Fruit fly (Drosophila melanogaster) whole organism, embryonic: ENCODE data around the gene CG5225.
A peak's percentile ranks its signal among the peaks of the same experiment; 100 is the strongest.

Experiments
- Antp ChIP-seq: fragments of 200-800 bp; sonication (Bioruptor generic); optimal IDR thresholded peaks from 3 replicates; lab custom pipeline; 2016; ENCODE audit warnings: missing biosample characterization, missing genetic modification characterization
- CG10274 ChIP-seq: fragments of 200-800 bp; sonication (Bioruptor generic); optimal IDR thresholded peaks from 3 replicates; lab custom pipeline; 2017; ENCODE audit warnings: missing biosample characterization, mild to moderate bottlenecking, missing genetic modification characterization
- CG10321 ChIP-seq: fragments of 200-800 bp; sonication (Bioruptor generic); IDR thresholded peaks from 2 replicates; pipeline ENCODE4 v1.3.6; 2022; ENCODE audit warnings: missing biosample characterization, missing genetic modification characterization
- CG10543 ChIP-seq: fragments of 200-800 bp; sonication (Bioruptor generic); optimal IDR thresholded peaks from 3 replicates; lab custom pipeline; 2017; ENCODE audit warnings: missing biosample characterization, mild to moderate bottlenecking, missing genetic modification characterization, moderate library complexity
- CG11247 ChIP-seq: fragments of 200-800 bp; sonication (Bioruptor generic); IDR thresholded peaks from 2 replicates; pipeline ENCODE4 v1.3.6; 2022; ENCODE audit warnings: missing biosample characterization, missing genetic modification characterization
- CG14441 ChIP-seq: fragments of 200-800 bp; sonication (Bioruptor generic); IDR thresholded peaks from 2 replicates; pipeline ENCODE4 v1.3.6; 2022; ENCODE audit warnings: missing biosample characterization, missing genetic modification characterization
- CG4707 ChIP-seq: fragments of 200-800 bp; sonication (Bioruptor generic); optimal IDR thresholded peaks from 2 replicates; lab custom pipeline; 2018; ENCODE audit warnings: missing biosample characterization, mild to moderate bottlenecking, missing genetic modification characterization, moderate library complexity
- CG5180 ChIP-seq: fragments of 200-800 bp; sonication (Bioruptor generic); optimal IDR thresholded peaks from 3 replicates; lab custom pipeline; 2017; ENCODE audit warnings: missing biosample characterization, missing genetic modification characterization, mild to moderate bottlenecking, moderate library complexity, missing genetic modification reagents
- CG6175 ChIP-seq: fragments of 200-800 bp; sonication (Bioruptor generic); IDR thresholded peaks from 3 replicates; pipeline ENCODE4 v1.3.6; 2022; ENCODE audit warnings: missing biosample characterization, missing genetic modification characterization
- CG6813 ChIP-seq: fragments of 200-800 bp; sonication (Bioruptor generic); optimal IDR thresholded peaks from 2 replicates; lab custom pipeline; 2017; ENCODE audit warnings: missing biosample characterization, missing genetic modification characterization, mild to moderate bottlenecking, moderate library complexity, missing genetic modification reagents
- CG8290 ChIP-seq, 3 experiments: fragments of 200-800 bp; sonication (Bioruptor generic); optimal IDR thresholded peaks; 2 replicates each; lab custom pipeline; 2016 to 2019; ENCODE audit warnings: missing biosample characterization in 3 of 3, missing genetic modification characterization in 3 of 3, mild to moderate bottlenecking in 2 of 3, moderate library complexity in 1 of 3
- Camta ChIP-seq: fragments of 200-800 bp; sonication (Bioruptor generic); optimal IDR thresholded peaks from 2 replicates; lab custom pipeline; 2016; ENCODE audit warnings: missing biosample characterization, missing genetic modification characterization
- Dip2 ChIP-seq: fragments of 200-800 bp; sonication (Bioruptor generic); IDR thresholded peaks from 2 replicates; pipeline ENCODE4 v1.3.6; 2022; ENCODE audit warnings: missing biosample characterization, missing genetic modification characterization
- Dp ChIP-seq: fragments of 200-800 bp; sonication (Bioruptor generic); optimal IDR thresholded peaks from 2 replicates; lab custom pipeline; 2018; ENCODE audit warnings: missing biosample characterization, mild to moderate bottlenecking, missing genetic modification characterization, moderate library complexity
- H15 ChIP-seq: fragments of 200-800 bp; sonication (Bioruptor generic); IDR thresholded peaks from 3 replicates; pipeline ENCODE4 v1.3.6; 2022; ENCODE audit warnings: missing biosample characterization, missing genetic modification characterization
- HLH3B ChIP-seq: fragments of 200-800 bp; sonication (Bioruptor generic); IDR thresholded peaks from 2 replicates; pipeline ENCODE4 v1.3.6; 2022; ENCODE audit warnings: missing biosample characterization, missing genetic modification characterization
- Hand ChIP-seq: fragments of 200-800 bp; sonication (Bioruptor generic); optimal IDR thresholded peaks from 2 replicates; lab custom pipeline; 2017; ENCODE audit warnings: mild to moderate bottlenecking, missing biosample characterization, missing genetic modification reagents, missing genetic modification characterization
- MESR4 ChIP-seq: fragments of 200-800 bp; sonication (Bioruptor generic); optimal IDR thresholded peaks from 2 replicates; lab custom pipeline; 2018; ENCODE audit warnings: missing biosample characterization, mild to moderate bottlenecking, missing genetic modification characterization, moderate library complexity
- Mad ChIP-seq: fragments of 200-800 bp; sonication (Bioruptor generic); optimal IDR thresholded peaks from 2 replicates; lab custom pipeline; 2016; ENCODE audit warnings: missing biosample characterization, missing genetic modification characterization
- NC2β ChIP-seq: fragments of 200-800 bp; sonication (Bioruptor generic); optimal IDR thresholded peaks from 2 replicates; lab custom pipeline; 2016; ENCODE audit warnings: missing biosample characterization, missing genetic modification characterization
- Ptx1 ChIP-seq: fragments of 200-800 bp; sonication (Bioruptor generic); IDR thresholded peaks from 2 replicates; pipeline ENCODE4 v1.3.6; 2022; ENCODE audit warnings: missing biosample characterization, missing genetic modification characterization
- Sry-β ChIP-seq: fragments of 200-800 bp; sonication (Bioruptor generic); optimal IDR thresholded peaks from 2 replicates; lab custom pipeline; 2018; ENCODE audit warnings: missing biosample characterization, mild to moderate bottlenecking, missing genetic modification characterization, moderate library complexity
- Tbp ChIP-seq: fragments of >200 bp; optimal IDR thresholded peaks from 2 replicates; lab custom pipeline; 2018; ENCODE audit warnings: missing biosample characterization, missing genetic modification characterization
- chif ChIP-seq, 2 experiments: fragments of 200-800 bp; sonication (Bioruptor generic); optimal IDR thresholded peaks; 3 replicates each; lab custom pipeline; 2016; ENCODE audit warnings: missing biosample characterization in 2 of 2, missing genetic modification characterization in 2 of 2
- chn ChIP-seq: fragments of 200-800 bp; sonication (Bioruptor generic); optimal IDR thresholded peaks from 2 replicates; lab custom pipeline; 2016; ENCODE audit warnings: missing biosample characterization, missing genetic modification characterization
- crol ChIP-seq: fragments of 200-800 bp; sonication (Bioruptor generic); IDR thresholded peaks from 2 replicates; pipeline ENCODE4 v1.3.6; 2022; ENCODE audit warnings: missing biosample characterization, missing genetic modification characterization
- dmrt99B ChIP-seq: fragments of 200-800 bp; sonication (Bioruptor generic); optimal IDR thresholded peaks from 2 replicates; lab custom pipeline; 2018; ENCODE audit warnings: missing biosample characterization, mild to moderate bottlenecking, missing genetic modification characterization, moderate library complexity
- ems ChIP-seq: fragments of 200-800 bp; sonication (Bioruptor generic); optimal IDR thresholded peaks from 3 replicates; lab custom pipeline; 2016; ENCODE audit warnings: missing biosample characterization, missing genetic modification characterization
- gsb ChIP-seq: fragments of 200-800 bp; sonication (Bioruptor generic); IDR thresholded peaks from 2 replicates; pipeline ENCODE4 v1.3.6; 2022; ENCODE audit warnings: missing biosample characterization, missing genetic modification characterization
- h ChIP-seq: fragments of >200 bp; optimal IDR thresholded peaks from 2 replicates; lab custom pipeline; 2017
- hkb ChIP-seq, 2 experiments: fragments of 200-800 bp in 1 of 2; fragments of >200 bp in 1 of 2; sonication (Bioruptor generic) in 1 of 2; IDR thresholded peaks in 1 of 2; optimal IDR thresholded peaks in 1 of 2; 2 replicates each; pipeline versions ENCODE4 v1.3.6 to Lab custom; 2017 to 2022; ENCODE audit warnings: missing biosample characterization in 1 of 2, missing genetic modification characterization in 1 of 2
- kay ChIP-seq: fragments of 200-800 bp; sonication (Bioruptor generic); optimal IDR thresholded peaks from 2 replicates; lab custom pipeline; 2016; ENCODE audit warnings: missing biosample characterization, missing genetic modification characterization
- ken ChIP-seq: fragments of 200-800 bp; sonication (Bioruptor generic); IDR thresholded peaks from 3 replicates; pipeline ENCODE4 v1.3.6; 2022; ENCODE audit warnings: missing biosample characterization, missing genetic modification characterization
- lbe ChIP-seq: fragments of 200-800 bp; sonication (Bioruptor generic); optimal IDR thresholded peaks from 2 replicates; lab custom pipeline; 2016; ENCODE audit warnings: missing biosample characterization, mild to moderate bottlenecking, missing genetic modification characterization
- lilli ChIP-seq: fragments of 200-800 bp; sonication (Bioruptor generic); optimal IDR thresholded peaks from 3 replicates; lab custom pipeline; 2016; ENCODE audit warnings: missing biosample characterization, missing genetic modification characterization
- lov ChIP-seq, 2 experiments: fragments of 200-800 bp in 1 of 2; fragments of >200 bp in 1 of 2; sonication (Bioruptor generic) in 1 of 2; IDR thresholded peaks in 1 of 2; optimal IDR thresholded peaks in 1 of 2; 2 replicates in 1 of 2; 3 replicates in 1 of 2; pipeline versions ENCODE4 v1.3.6 to Lab custom; 2017 to 2022; ENCODE audit warnings: missing biosample characterization in 1 of 2, missing genetic modification characterization in 1 of 2
- maf-S ChIP-seq: fragments of 200-800 bp; sonication (Bioruptor generic); optimal IDR thresholded peaks from 2 replicates; lab custom pipeline; 2016; ENCODE audit warnings: missing biosample characterization, missing genetic modification characterization
- nerfin-1 ChIP-seq: fragments of 200-800 bp; sonication (Bioruptor generic); optimal IDR thresholded peaks from 3 replicates; lab custom pipeline; 2019; ENCODE audit warnings: missing biosample characterization, mild to moderate bottlenecking, missing genetic modification characterization, moderate library complexity
- pnt ChIP-seq: fragments of 200-800 bp; sonication (Bioruptor generic); optimal IDR thresholded peaks from 3 replicates; lab custom pipeline; 2016; ENCODE audit warnings: missing biosample characterization, missing genetic modification characterization
- pros ChIP-seq: fragments of 200-800 bp; sonication (Bioruptor generic); optimal IDR thresholded peaks from 3 replicates; lab custom pipeline; 2019; ENCODE audit warnings: missing biosample characterization, mild to moderate bottlenecking, missing genetic modification characterization, moderate library complexity
- sob ChIP-seq: fragments of 200-800 bp; sonication (Bioruptor generic); IDR thresholded peaks from 2 replicates; pipeline ENCODE4 v1.3.6; 2022; ENCODE audit warnings: missing biosample characterization, missing genetic modification characterization
- sr ChIP-seq: fragments of 200-800 bp; sonication (Bioruptor generic); IDR thresholded peaks from 3 replicates; pipeline ENCODE4 v1.3.6; 2022; ENCODE audit warnings: missing biosample characterization, missing genetic modification characterization
- sug ChIP-seq: fragments of 200-800 bp; optimal IDR thresholded peaks from 2 replicates; lab custom pipeline; 2019; ENCODE audit warnings: missing biosample characterization, mild to moderate bottlenecking, missing genetic modification characterization, moderate library complexity
- toy ChIP-seq: fragments of 200-800 bp; sonication (Bioruptor generic); IDR thresholded peaks from 2 replicates; pipeline ENCODE4 v1.3.6; 2022; ENCODE audit warnings: missing biosample characterization, missing genetic modification characterization
- trh ChIP-seq: fragments of 200-800 bp; sonication (Bioruptor generic); optimal IDR thresholded peaks from 2 replicates; lab custom pipeline; 2016; ENCODE audit warnings: missing biosample characterization, missing genetic modification characterization
- vvl ChIP-seq: fragments of 200-800 bp; sonication (Bioruptor generic); IDR thresholded peaks from 2 replicates; pipeline ENCODE4 v1.3.6; 2022; ENCODE audit warnings: missing biosample characterization, missing genetic modification characterization
- wek ChIP-seq: fragments of 200-800 bp; sonication (Bioruptor generic); optimal IDR thresholded peaks from 3 replicates; lab custom pipeline; 2018; ENCODE audit warnings: missing biosample characterization, mild to moderate bottlenecking, missing genetic modification characterization, moderate library complexity
- zfh1 ChIP-seq: fragments of 200-800 bp; sonication (Bioruptor generic); IDR thresholded peaks from 3 replicates; pipeline ENCODE4 v1.3.6; 2022; ENCODE audit warnings: missing biosample characterization, missing genetic modification characterization
- zfh2 ChIP-seq: fragments of 200-800 bp; sonication (Bioruptor generic); optimal IDR thresholded peaks from 2 replicates; lab custom pipeline; 2016; ENCODE audit warnings: missing biosample characterization, missing genetic modification characterization

Gene CG5225

dm6 chr3R:16985547-16985946 is 42.9 kb upstream of the CG5225 start (continued):
- no peak for TF ChIP-seq CG5180 (GFP tag; lab: Kevin White, UChicago)
- TF ChIP-seq crol (GFP tag; lab: Robert Waterston, UW), result no peak
- no peak for TF ChIP-seq Antp (GFP tag; lab: Kevin White, UChicago)
- no peak for TF ChIP-seq ken (GFP tag; lab: Robert Waterston, UW)
- TF ChIP-seq CG6813 (GFP tag; lab: Kevin White, UChicago), result no peak
- TF ChIP-seq zfh2 (GFP tag; lab: Kevin White, UChicago), result no peak
- no peak for TF ChIP-seq h (lab: Kevin White, UChicago)
- peak; percentile 26; the same call in 1 of the 2 replicates for TF ChIP-seq Ptx1 (GFP tag; lab: Robert Waterston, UW)
- TF ChIP-seq Dip2, result no peak
- no peak for TF ChIP-seq chif (GFP tag; optimal IDR thresholded peaks at IDR 0.05; lab: Kevin White, UChicago)
- 0 out of 2 replicates have a peak, but pooled peaks have one; percentile 14 for TF ChIP-seq gsb (GFP tag; lab: Robert Waterston, UW)
- TF ChIP-seq HLH3B, result peak; percentile 8; the same call in 1 of the 2 replicates
- TF ChIP-seq zfh1 (GFP tag; lab: Robert Waterston, UW), result 0 out of 3 replicates have a peak, but pooled peaks have one; percentile 19
- TF ChIP-seq vvl, result peak; percentile 64
- no peak for TF ChIP-seq Tbp (GFP tag; lab: Kevin White, UChicago)
- no peak for TF ChIP-seq CG11247
- no peak for TF ChIP-seq CG10321
- peak; percentile 52 for TF ChIP-seq CG14441
- TF ChIP-seq sr (GFP tag; lab: Robert Waterston, UW), result no peak
- TF ChIP-seq kay (GFP tag; lab: Kevin White, UChicago), result no peak
- TF ChIP-seq lbe (GFP tag; lab: Kevin White, UChicago), result peak; percentile 12
- no peak for TF ChIP-seq MESR4
- no peak for TF ChIP-seq trh
- TF ChIP-seq sob (GFP tag; lab: Robert Waterston, UW), result no peak
- TF ChIP-seq hkb (optimal IDR thresholded peaks at IDR 0.05; lab: Kevin White, UChicago), result no peak
- peak; percentile 27; the same call in 1 of the 2 replicates for TF ChIP-seq hkb (GFP tag; IDR thresholded peaks at IDR 0.05; lab: Robert Waterston, UW)

DNA sequence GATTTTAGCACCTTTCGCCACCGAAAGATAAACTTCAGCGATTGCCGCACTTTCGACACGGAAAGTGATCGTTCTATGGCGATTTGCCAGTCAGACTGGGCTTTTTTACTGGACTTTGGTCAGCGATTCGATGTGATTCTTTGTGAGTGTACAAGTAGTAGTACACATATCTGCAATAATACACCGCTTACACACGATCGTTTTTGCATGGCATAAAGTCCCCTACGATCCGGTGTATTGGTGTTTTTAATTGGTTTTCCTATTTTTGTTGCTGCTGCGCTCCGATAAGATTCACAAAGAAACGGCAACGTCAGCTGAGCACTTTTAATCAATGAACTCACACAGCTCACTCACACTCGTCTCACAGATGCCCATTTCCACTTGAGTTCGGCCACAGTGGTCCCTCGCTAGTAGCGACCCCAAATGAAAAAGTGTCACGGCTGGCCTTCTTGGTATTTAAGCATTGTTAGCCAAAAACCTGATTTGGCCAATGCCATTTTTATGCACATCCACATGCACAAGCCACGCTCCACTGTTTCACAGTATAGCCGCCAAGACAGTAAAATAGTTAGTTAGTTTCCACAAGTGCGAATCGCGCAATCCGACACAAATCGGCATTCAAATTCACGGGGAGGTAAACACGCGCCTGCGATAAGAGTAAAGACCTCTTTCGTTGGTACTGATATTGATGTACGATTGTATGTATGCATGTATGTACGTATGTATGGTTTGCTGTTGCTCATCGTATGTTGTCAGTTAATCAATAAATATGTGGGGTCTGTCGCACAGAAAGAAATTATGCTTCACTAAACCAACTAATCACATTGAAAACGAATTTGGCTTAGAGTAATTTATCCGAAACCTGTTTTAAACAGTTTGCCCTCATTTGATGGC is 42.1 kb upstream of the CG5225 start:
- TF ChIP-seq lilli (GFP tag; lab: Kevin White, UChicago), result peak; percentile 98
- TF ChIP-seq Dp (GFP tag; lab: Kevin White, UChicago), result peak; percentile 15
- peak; percentile 88 for TF ChIP-seq chn (GFP tag; lab: Kevin White, UChicago)
- TF ChIP-seq CG4707 (GFP tag; lab: Kevin White, UChicago), result peak; percentile 51
- peak; percentile 82 for TF ChIP-seq CG8290 (GFP tag; optimal IDR thresholded peaks at IDR 0.05; lab: Kevin White, UChicago)
- peak in 1 of 2 experiments; percentile 99 for TF ChIP-seq CG8290 (tag; optimal IDR thresholded peaks at IDR 0.05; lab: Kevin White, UChicago)
- TF ChIP-seq Mad (GFP tag; lab: Kevin White, UChicago), result peak; percentile 91
- peak; percentile 85 for TF ChIP-seq NC2β
- peak; percentile 86 for TF ChIP-seq Camta (GFP tag; lab: Kevin White, UChicago)
- no peak for TF ChIP-seq pros (GFP tag; lab: Kevin White, UChicago)
- TF ChIP-seq CG6175 (GFP tag; lab: Robert Waterston, UW), result peak; percentile 96
- TF ChIP-seq ems (GFP tag; lab: Kevin White, UChicago), result peak; percentile 86
- TF ChIP-seq CG10274 (GFP tag; lab: Kevin White, UChicago), result peak; percentile 89
- peak; percentile 68 for TF ChIP-seq nerfin-1 (tag; lab: Kevin White, UChicago)
- peak; percentile 94 for TF ChIP-seq toy (GFP tag; lab: Robert Waterston, UW)
- TF ChIP-seq maf-S (GFP tag; lab: Kevin White, UChicago), result peak; percentile 94
- TF ChIP-seq dmrt99B (tag; lab: Kevin White, UChicago), result peak; percentile 90
- TF ChIP-seq wek (GFP tag; lab: Kevin White, UChicago), result peak; percentile 78
- TF ChIP-seq H15 (GFP tag; lab: Robert Waterston, UW), result peak; percentile 92
- peak; percentile 95 for TF ChIP-seq Hand (GFP tag; lab: Kevin White, UChicago)
- peak; percentile 99 for TF ChIP-seq sug (tag; lab: Kevin White, UChicago)
- peak; percentile 85 for TF ChIP-seq pnt (GFP tag; lab: Kevin White, UChicago)
- no peak for TF ChIP-seq lov (optimal IDR thresholded peaks at IDR 0.05; lab: Kevin White, UChicago)
- peak; percentile 92 for TF ChIP-seq lov (GFP tag; IDR thresholded peaks at IDR 0.05; lab: Robert Waterston, UW)
- no peak for TF ChIP-seq Sry-β (GFP tag; lab: Kevin White, UChicago)
- peak; percentile 98 for TF ChIP-seq CG10543 (GFP tag; lab: Kevin White, UChicago)
